Fruit fly (Drosophila melanogaster) whole organism, embryonic: ENCODE data around the gene Irk1.

Experiments
- Abd-B ChIP-seq: fragments of 200-800 bp; sonication (Bioruptor generic); optimal IDR thresholded peaks from 2 replicates; lab custom pipeline; 2018; ENCODE audit warnings: missing biosample characterization, mild to moderate bottlenecking, missing genetic modification characterization, moderate library complexity
- B-H2 ChIP-seq: fragments of 200-800 bp; sonication (Bioruptor generic); optimal IDR thresholded peaks from 2 replicates; lab custom pipeline; 2018; ENCODE audit warnings: missing biosample characterization, mild to moderate bottlenecking, missing genetic modification characterization
- C15 ChIP-seq: fragments of 200-800 bp; sonication (Bioruptor generic); IDR thresholded peaks from 3 replicates; pipeline ENCODE4 v1.3.6; 2022; ENCODE audit warnings: missing biosample characterization, missing genetic modification characterization
- CG10147 ChIP-seq: fragments of 200-800 bp; sonication (Bioruptor generic); optimal IDR thresholded peaks from 2 replicates; lab custom pipeline; 2019; ENCODE audit warnings: missing biosample characterization, mild to moderate bottlenecking, missing genetic modification characterization, moderate library complexity
- CG11723 ChIP-seq: fragments of 200-800 bp; sonication (Bioruptor generic); optimal IDR thresholded peaks from 2 replicates; lab custom pipeline; 2017; ENCODE audit warnings: missing biosample characterization, mild to moderate bottlenecking, missing genetic modification characterization
- CG12236 ChIP-seq: fragments of 200-800 bp; sonication (Bioruptor generic); optimal IDR thresholded peaks from 2 replicates; lab custom pipeline; 2016; ENCODE audit warnings: missing biosample characterization, missing genetic modification characterization
- CG13624 ChIP-seq: fragments of 200-800 bp; sonication (Bioruptor generic); optimal IDR thresholded peaks from 2 replicates; lab custom pipeline; 2016; ENCODE audit warnings: missing biosample characterization, missing genetic modification characterization
- CG13894 ChIP-seq: fragments of 200-800 bp; sonication (Bioruptor generic); optimal IDR thresholded peaks from 3 replicates; lab custom pipeline; 2018; ENCODE audit warnings: missing biosample characterization, mild to moderate bottlenecking, missing genetic modification characterization, moderate library complexity
- CG15269 ChIP-seq: fragments of 200-800 bp; sonication (Bioruptor generic); optimal IDR thresholded peaks from 2 replicates; lab custom pipeline; 2018; ENCODE audit warnings: missing biosample characterization, mild to moderate bottlenecking, missing genetic modification characterization, moderate library complexity
- CG1602 ChIP-seq: fragments of 200-800 bp; sonication (Bioruptor generic); optimal IDR thresholded peaks from 3 replicates; lab custom pipeline; 2016; ENCODE audit warnings: missing biosample characterization, missing genetic modification characterization
- CG16779 ChIP-seq: fragments of 200-800 bp; sonication (Bioruptor generic); IDR thresholded peaks from 2 replicates; pipeline ENCODE4 v1.3.6; 2022; ENCODE audit warnings: missing biosample characterization, missing genetic modification characterization
- CG31365 ChIP-seq: fragments of 200-800 bp; sonication (Bioruptor generic); optimal IDR thresholded peaks from 2 replicates; lab custom pipeline; 2018; ENCODE audit warnings: missing biosample characterization, mild to moderate bottlenecking, missing genetic modification characterization
- CG32767 ChIP-seq: fragments of 200-800 bp; sonication (Bioruptor generic); IDR thresholded peaks from 2 replicates; pipeline ENCODE4 v1.3.6; 2022; ENCODE audit warnings: missing biosample characterization, missing genetic modification characterization
- CG33557 ChIP-seq: fragments of 200-800 bp; sonication (Bioruptor generic); optimal IDR thresholded peaks from 2 replicates; lab custom pipeline; 2019; ENCODE audit warnings: missing biosample characterization, mild to moderate bottlenecking, missing genetic modification characterization, moderate library complexity
- CG34376 ChIP-seq: fragments of 200-800 bp; sonication (Bioruptor generic); optimal IDR thresholded peaks from 2 replicates; lab custom pipeline; 2018; ENCODE audit warnings: missing biosample characterization, mild to moderate bottlenecking, missing genetic modification characterization
- CG3995 ChIP-seq: fragments of 200-800 bp; sonication (Bioruptor generic); optimal IDR thresholded peaks from 3 replicates; lab custom pipeline; 2016; ENCODE audit warnings: missing biosample characterization, missing genetic modification characterization
- CG42726 ChIP-seq: fragments of 200-800 bp; sonication (Bioruptor generic); IDR thresholded peaks from 2 replicates; pipeline ENCODE4 v1.3.6; 2022; ENCODE audit warnings: missing biosample characterization, missing genetic modification characterization; ENCODE audit not compliant: partially characterized antibody
- CG5245 ChIP-seq: fragments of 200-800 bp; sonication (Bioruptor generic); optimal IDR thresholded peaks from 3 replicates; lab custom pipeline; 2016; ENCODE audit warnings: missing biosample characterization, missing genetic modification characterization
- Chrac-16 ChIP-seq: fragments of 200-800 bp; sonication (Bioruptor generic); optimal IDR thresholded peaks from 3 replicates; lab custom pipeline; 2016; ENCODE audit warnings: missing biosample characterization, missing genetic modification characterization
- Dll ChIP-seq: fragments of 200-800 bp; sonication (Bioruptor generic); IDR thresholded peaks from 4 replicates; pipeline ENCODE4 v1.3.6; 2022; ENCODE audit warnings: missing biosample characterization, missing genetic modification characterization; ENCODE audit not compliant: partially characterized antibody
- Doc2 ChIP-seq: fragments of 200-800 bp; sonication (Bioruptor generic); IDR thresholded peaks from 2 replicates; pipeline ENCODE4 v1.3.6; 2022; ENCODE audit warnings: missing biosample characterization, missing genetic modification characterization
- Ets65A ChIP-seq: fragments of 200-800 bp; sonication (Bioruptor generic); peaks from one replicate; lab custom pipeline; 2016; ENCODE audit warnings: missing biosample characterization, missing genetic modification characterization
- Gug ChIP-seq: fragments of 200-800 bp; sonication (Bioruptor generic); IDR thresholded peaks from 4 replicates; pipeline ENCODE4 v1.3.6; 2022; ENCODE audit warnings: missing biosample characterization, missing genetic modification characterization
- H2.0 ChIP-seq: fragments of 200-800 bp; sonication (Bioruptor generic); IDR thresholded peaks from 2 replicates; pipeline ENCODE4 v1.3.6; 2022; ENCODE audit warnings: missing biosample characterization, missing genetic modification characterization
- HLH54F ChIP-seq: fragments of 200-800 bp; sonication (Bioruptor generic); optimal IDR thresholded peaks from 3 replicates; lab custom pipeline; 2016; ENCODE audit warnings: missing biosample characterization, missing genetic modification characterization
- MBD-R2 ChIP-seq: fragments of 200-800 bp; sonication (Bioruptor generic); IDR thresholded peaks from 2 replicates; pipeline ENCODE4 v1.3.6; 2022; ENCODE audit warnings: missing biosample characterization, missing genetic modification characterization
- Nf-YB ChIP-seq: fragments of 200-800 bp; sonication (Bioruptor generic); optimal IDR thresholded peaks from 3 replicates; lab custom pipeline; 2019; ENCODE audit warnings: missing biosample characterization, mild to moderate bottlenecking, missing genetic modification characterization, moderate library complexity
- Usf ChIP-seq: fragments of 200-800 bp; sonication (Bioruptor generic); optimal IDR thresholded peaks from 2 replicates; lab custom pipeline; 2017; ENCODE audit warnings: missing genotype, missing biosample characterization, missing genetic modification characterization
- ara ChIP-seq: fragments of 200-800 bp; sonication (Bioruptor generic); IDR thresholded peaks from 2 replicates; pipeline ENCODE4 v1.3.6; 2022; ENCODE audit warnings: missing biosample characterization, missing genetic modification characterization
- cato ChIP-seq: fragments of 200-800 bp; sonication (Bioruptor generic); optimal IDR thresholded peaks from 2 replicates; lab custom pipeline; 2016; ENCODE audit warnings: missing biosample characterization, missing genetic modification characterization, borderline replicate concordance
- crol ChIP-seq: fragments of 200-800 bp; sonication (Bioruptor generic); IDR thresholded peaks from 2 replicates; pipeline ENCODE4 v1.3.6; 2022; ENCODE audit warnings: missing biosample characterization, missing genetic modification characterization
- da ChIP-seq: fragments of 200-800 bp; sonication (Bioruptor generic); optimal IDR thresholded peaks from 2 replicates; lab custom pipeline; 2016; ENCODE audit warnings: missing biosample characterization, missing genetic modification characterization
- dpn ChIP-seq, 2 experiments: fragments of 200-800 bp; sonication (Bioruptor generic); optimal IDR thresholded peaks; 3 replicates each; lab custom pipeline; 2016; ENCODE audit warnings: missing biosample characterization in 2 of 2, missing genetic modification characterization in 2 of 2
- en ChIP-seq: fragments of 200-800 bp; sonication (Bioruptor generic); optimal IDR thresholded peaks from 2 replicates; lab custom pipeline; 2016; ENCODE audit warnings: missing biosample characterization, missing genetic modification characterization
- eyg ChIP-seq: fragments of 200-800 bp; sonication (Bioruptor generic); optimal IDR thresholded peaks from 3 replicates; lab custom pipeline; 2016; ENCODE audit warnings: missing biosample characterization, missing genetic modification characterization
- fd3F ChIP-seq: fragments of 200-800 bp; sonication (Bioruptor generic); optimal IDR thresholded peaks from 2 replicates; lab custom pipeline; 2018; ENCODE audit warnings: missing biosample characterization, mild to moderate bottlenecking, missing genetic modification characterization, moderate library complexity
- gcm ChIP-seq: fragments of 200-800 bp; sonication (Bioruptor generic); optimal IDR thresholded peaks from 2 replicates; lab custom pipeline; 2019; ENCODE audit warnings: missing biosample characterization, mild to moderate bottlenecking, missing genetic modification characterization, moderate library complexity
- grau ChIP-seq: fragments of 200-800 bp; optimal IDR thresholded peaks from 3 replicates; lab custom pipeline; 2019; ENCODE audit warnings: missing biosample characterization, mild to moderate bottlenecking, missing genetic modification characterization, moderate library complexity
- grn ChIP-seq: fragments of 200-800 bp; sonication (Bioruptor generic); optimal IDR thresholded peaks from 3 replicates; lab custom pipeline; 2017; ENCODE audit warnings: missing biosample characterization, missing genetic modification characterization
- hkb ChIP-seq, 2 experiments: fragments of 200-800 bp in 1 of 2; fragments of >200 bp in 1 of 2; sonication (Bioruptor generic) in 1 of 2; IDR thresholded peaks in 1 of 2; optimal IDR thresholded peaks in 1 of 2; 2 replicates each; pipeline versions ENCODE4 v1.3.6 to Lab custom; 2017 to 2022; ENCODE audit warnings: missing biosample characterization in 1 of 2, missing genetic modification characterization in 1 of 2
- jigr1 ChIP-seq: fragments of 200-800 bp; sonication (Bioruptor generic); IDR thresholded peaks from 3 replicates; pipeline ENCODE4 v1.3.6; 2022; ENCODE audit warnings: missing biosample characterization, missing genetic modification characterization
- jing ChIP-seq: fragments of 200-800 bp; sonication (Bioruptor generic); optimal IDR thresholded peaks from 2 replicates; lab custom pipeline; 2018; ENCODE audit warnings: missing biosample characterization, mild to moderate bottlenecking, missing genetic modification characterization
- odd ChIP-seq: fragments of 200-800 bp; sonication (Bioruptor generic); optimal IDR thresholded peaks from 2 replicates; lab custom pipeline; 2017; ENCODE audit warnings: missing biosample characterization, mild to moderate bottlenecking, missing genetic modification characterization
- rib ChIP-seq: fragments of 200-800 bp; sonication (Bioruptor generic); IDR thresholded peaks from 2 replicates; pipeline ENCODE4 v1.3.6; 2022; ENCODE audit warnings: missing biosample characterization, missing genetic modification characterization
- seq ChIP-seq: fragments of 200-800 bp; sonication (Bioruptor generic); IDR thresholded peaks from 2 replicates; pipeline ENCODE4 v1.3.6; 2022; ENCODE audit warnings: missing biosample characterization, missing genetic modification characterization
- slou ChIP-seq: fragments of 200-800 bp; sonication (Bioruptor generic); optimal IDR thresholded peaks from 3 replicates; lab custom pipeline; 2016; ENCODE audit warnings: missing biosample characterization, missing genetic modification characterization
- sr ChIP-seq: fragments of 200-800 bp; sonication (Bioruptor generic); IDR thresholded peaks from 3 replicates; pipeline ENCODE4 v1.3.6; 2022; ENCODE audit warnings: missing biosample characterization, missing genetic modification characterization
- tio ChIP-seq: fragments of 200-800 bp; sonication (Bioruptor generic); optimal IDR thresholded peaks from 2 replicates; lab custom pipeline; 2017; ENCODE audit warnings: missing biosample characterization, missing genetic modification characterization, inconsistent platforms
- tna ChIP-seq: fragments of 200-800 bp; sonication (Bioruptor generic); IDR thresholded peaks from 2 replicates; pipeline ENCODE4 v1.3.6; 2022; ENCODE audit warnings: missing biosample characterization, missing genetic modification characterization; ENCODE audit not compliant: partially characterized antibody
- wdn ChIP-seq: fragments of 200-800 bp; sonication (Bioruptor generic); IDR thresholded peaks from 2 replicates; pipeline ENCODE4 v1.3.6; 2022; ENCODE audit warnings: missing biosample characterization, missing genetic modification characterization
- z ChIP-seq: fragments of 200-800 bp; sonication (Bioruptor generic); IDR thresholded peaks from 3 replicates; pipeline ENCODE4 v1.3.6; 2022; ENCODE audit warnings: missing biosample characterization, missing genetic modification characterization

Irk1 gene

DNA sequence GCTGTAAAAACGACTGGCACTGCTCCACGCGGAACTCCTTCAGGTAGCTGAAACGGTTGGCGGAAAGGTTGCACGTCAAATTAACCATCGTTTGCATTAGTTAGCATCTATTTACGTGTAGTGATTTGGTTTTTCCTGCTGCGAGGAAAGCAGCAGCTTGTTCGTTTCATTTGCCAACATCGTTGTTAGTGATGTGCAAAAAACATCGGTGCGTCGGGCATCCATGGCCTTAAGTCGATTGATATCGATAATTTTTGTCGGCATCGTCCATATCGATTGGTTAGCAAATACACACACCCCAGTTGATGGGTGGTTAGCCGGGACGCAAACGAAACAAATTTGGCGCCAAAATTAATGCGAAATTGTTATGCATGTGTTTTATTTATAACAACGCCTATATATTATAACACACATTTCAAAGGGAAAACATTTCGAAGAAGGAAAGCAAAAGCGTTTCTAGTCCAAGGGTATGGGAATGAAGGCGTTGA lies 10.4 kb upstream of the Irk1 start, which contains the start of gene unk (continued):
- TF ChIP-seq slou (GFP tag; lab: Kevin White, UChicago): no peak
- TF ChIP-seq jing (GFP tag; lab: Kevin White, UChicago): no peak
- peak; percentile 38 for TF ChIP-seq Ets65A
- TF ChIP-seq Usf (GFP tag; lab: Kevin White, UChicago): no peak
- TF ChIP-seq dpn (GFP tag; optimal IDR thresholded peaks at IDR 0.05; lab: Kevin White, UChicago): peak; percentile 8 to 51
- no peak for TF ChIP-seq CG13624 (GFP tag; lab: Kevin White, UChicago)
- TF ChIP-seq tna: peak; percentile 96
- TF ChIP-seq B-H2: peak; percentile 29
- no peak for TF ChIP-seq tio
- TF ChIP-seq CG33557 (GFP tag; lab: Kevin White, UChicago): no peak
- no peak for TF ChIP-seq gcm (GFP tag; lab: Kevin White, UChicago)
- no peak for TF ChIP-seq grn (GFP tag; lab: Kevin White, UChicago)
- TF ChIP-seq CG42726 (GFP tag; lab: Robert Waterston, UW): peak; percentile 97
- no peak for TF ChIP-seq cato (GFP tag; lab: Kevin White, UChicago)
- no peak for TF ChIP-seq eyg
- TF ChIP-seq crol (GFP tag; lab: Robert Waterston, UW): no peak
- TF ChIP-seq rib (GFP tag; lab: Robert Waterston, UW): peak; percentile 60
- TF ChIP-seq CG32767 (GFP tag; lab: Robert Waterston, UW): no peak
- TF ChIP-seq CG12236: no peak
- peak; percentile 2 for TF ChIP-seq CG13894
- TF ChIP-seq seq (GFP tag; lab: Robert Waterston, UW): no peak
- peak; percentile 50; the same call in 1 of the 4 replicates for TF ChIP-seq Gug
- no peak for TF ChIP-seq HLH54F
- TF ChIP-seq MBD-R2 (GFP tag; lab: Robert Waterston, UW): peak; percentile 19; the same call in 1 of the 2 replicates
- TF ChIP-seq grau (tag; lab: Kevin White, UChicago): peak; percentile 14
- TF ChIP-seq CG10147 (GFP tag; lab: Kevin White, UChicago): no peak
- TF ChIP-seq CG1602: no peak
- TF ChIP-seq jigr1 (GFP tag; lab: Robert Waterston, UW): no peak
- no peak for TF ChIP-seq ara
- TF ChIP-seq Doc2 (GFP tag; lab: Robert Waterston, UW): no peak
- no peak for TF ChIP-seq hkb (optimal IDR thresholded peaks at IDR 0.05; lab: Kevin White, UChicago)
- TF ChIP-seq hkb (GFP tag; IDR thresholded peaks at IDR 0.05; lab: Robert Waterston, UW): 0 out of 2 replicates have a peak, but pooled peaks have one; percentile 16
- no peak for TF ChIP-seq fd3F (GFP tag; lab: Kevin White, UChicago)
- TF ChIP-seq CG3995: no peak
- no peak for TF ChIP-seq da (GFP tag; lab: Kevin White, UChicago)
- no peak for TF ChIP-seq Nf-YB
- TF ChIP-seq CG15269 (tag; lab: Kevin White, UChicago): no peak
- no peak for TF ChIP-seq odd (GFP tag; lab: Kevin White, UChicago)
- TF ChIP-seq CG34376 (GFP tag; lab: Kevin White, UChicago): no peak
- TF ChIP-seq C15: no peak
- no peak for TF ChIP-seq CG5245 (GFP tag; lab: Kevin White, UChicago)
- no peak for TF ChIP-seq CG31365 (tag; lab: Kevin White, UChicago)
- TF ChIP-seq H2.0 (GFP tag; lab: Robert Waterston, UW): peak; percentile 14; the same call in 1 of the 2 replicates
- TF ChIP-seq sr (GFP tag; lab: Robert Waterston, UW): no peak
- no peak for TF ChIP-seq CG11723 (GFP tag; lab: Kevin White, UChicago)
- peak; percentile 96 for TF ChIP-seq Dll (GFP tag; lab: Robert Waterston, UW)
- no peak for TF ChIP-seq z (GFP tag; lab: Robert Waterston, UW)
- TF ChIP-seq en (GFP tag; lab: Kevin White, UChicago): no peak
- no peak for TF ChIP-seq Abd-B (GFP tag; lab: Kevin White, UChicago)
- no peak for TF ChIP-seq Chrac-16 (GFP tag; lab: Kevin White, UChicago)
- TF ChIP-seq wdn (GFP tag; lab: Robert Waterston, UW): no peak
- no peak for TF ChIP-seq CG16779 (GFP tag; lab: Robert Waterston, UW)
